Worm (Caenorhabditis elegans): ENCODE measurements around the gene R53.8.
"Not testable (repeated sequence)": the region's sequence is repeated elsewhere in the genome, so short reads cannot be mapped to it uniquely, and the experiment has no call there.

The R53.8 gene

DNA sequence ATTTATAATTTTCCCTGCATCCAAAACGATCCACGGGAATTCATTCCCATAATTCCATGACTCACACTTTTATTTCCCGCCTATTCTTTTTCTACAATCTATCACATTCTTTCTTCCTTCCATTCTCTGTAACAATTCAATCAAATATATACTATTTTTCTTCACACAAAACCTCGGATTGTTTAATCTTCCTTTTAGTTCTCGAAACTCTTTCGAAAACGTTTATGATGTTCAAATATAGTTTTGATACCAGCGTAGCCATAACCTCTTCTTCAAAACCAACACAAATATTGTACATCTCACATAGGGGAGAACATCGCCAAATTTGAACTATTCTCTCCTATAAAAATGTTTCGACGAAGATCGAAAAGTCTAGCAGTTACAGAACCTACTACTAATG, 14.3 kb downstream of the R53.8 start, which contains the start of gene lec-3:
lec-3 (plus strand) TSS at position 301 of the 400 bp plus-strand sequence.
- no peak for TF ChIP-seq unc-62 (GFP tag; optimal IDR thresholded peaks at IDR 0.05)

DNA sequence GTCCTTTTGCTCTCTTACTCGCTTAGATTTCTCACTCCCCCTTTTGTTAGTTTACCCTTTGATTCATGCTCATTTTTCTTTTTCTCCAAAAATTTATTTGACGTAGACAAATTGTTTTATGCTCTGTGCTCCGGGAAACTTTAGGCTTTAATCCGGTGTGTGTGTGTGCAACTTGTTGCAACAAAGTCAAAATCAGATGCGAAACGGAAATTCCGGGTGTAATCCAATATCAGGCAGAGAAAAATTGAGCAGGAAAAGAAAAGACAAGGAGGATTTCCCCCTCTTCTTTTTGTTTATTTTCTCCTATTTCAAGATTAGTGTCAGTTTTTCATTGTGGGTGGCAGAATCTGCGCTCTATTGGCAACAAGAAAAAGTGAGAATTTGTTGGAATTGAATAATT, 16.0 kb downstream of the R53.8 start:
- no peak for TF ChIP-seq unc-62 (GFP tag; optimal IDR thresholded peaks at IDR 0.05)

DNA sequence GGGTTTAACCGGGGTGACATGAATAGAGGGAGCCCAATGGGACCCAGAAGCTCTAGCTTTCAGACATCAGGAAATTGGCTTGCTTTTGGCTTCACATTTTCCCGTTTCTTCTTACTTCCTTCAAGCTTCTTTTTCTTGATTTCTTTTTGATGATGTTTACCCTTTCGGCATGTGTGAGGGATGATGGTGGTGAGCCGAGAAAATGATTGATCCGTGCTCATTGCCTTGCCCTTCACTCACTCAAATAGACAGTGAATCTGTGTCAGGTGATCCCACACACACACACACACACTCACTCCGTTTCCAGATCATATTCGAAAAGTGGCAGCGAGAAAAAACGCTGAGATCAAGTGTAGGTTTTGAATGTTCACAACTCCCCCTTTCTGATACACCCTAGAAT, 18.2 kb downstream of the R53.8 start:
- TF ChIP-seq unc-62 (GFP tag; optimal IDR thresholded peaks at IDR 0.05), result no peak

DNA sequence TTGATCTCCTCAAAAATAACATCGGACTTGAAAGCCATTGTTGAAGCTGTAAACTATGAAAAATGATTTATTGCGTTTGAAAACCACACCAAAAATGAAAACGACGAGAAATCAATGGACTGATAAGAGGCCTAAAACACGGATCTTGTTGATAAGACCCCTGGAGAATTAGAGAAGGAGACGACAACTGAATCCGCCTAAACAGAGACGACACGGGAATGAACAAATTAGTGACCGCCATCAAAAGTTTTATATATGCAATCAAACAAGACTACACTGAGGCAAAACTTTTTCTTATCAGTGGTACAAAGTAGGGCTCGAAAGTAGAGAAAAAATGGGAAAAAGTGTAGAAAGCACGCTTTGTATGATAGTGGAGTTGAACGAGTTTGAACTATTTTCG, 24.6 kb downstream of the R53.8 start, which contains the start of gene nlt-1:
nlt-1 (minus strand) TSS at position 78 of the 400 bp plus-strand sequence.
- no peak for TF ChIP-seq unc-62 (GFP tag; optimal IDR thresholded peaks at IDR 0.05)

DNA sequence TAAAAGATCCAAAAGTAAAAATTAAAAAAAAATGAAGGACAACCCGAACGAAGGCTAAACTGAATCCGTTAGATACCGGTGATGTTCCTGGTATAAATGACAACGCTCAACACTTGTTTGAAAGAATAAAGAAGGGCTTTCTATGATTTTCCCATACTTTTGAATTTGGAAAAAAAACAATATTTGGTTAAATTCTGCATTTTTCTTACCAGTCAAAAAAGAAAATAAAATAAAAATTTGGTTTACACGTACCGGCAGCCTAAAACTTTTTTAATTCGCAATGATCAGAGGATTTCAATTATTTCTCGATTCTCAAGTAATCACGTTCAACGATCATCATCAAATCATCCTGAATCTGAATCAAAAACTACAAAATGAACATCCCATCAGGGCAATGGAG, 25.0 kb downstream of the R53.8 start, which contains the start of gene ZK892.3:
ZK892.3 (plus strand) TSS at position 301 of the 400 bp plus-strand sequence.
- TF ChIP-seq unc-62 (GFP tag; optimal IDR thresholded peaks at IDR 0.05), result no peak

DNA sequence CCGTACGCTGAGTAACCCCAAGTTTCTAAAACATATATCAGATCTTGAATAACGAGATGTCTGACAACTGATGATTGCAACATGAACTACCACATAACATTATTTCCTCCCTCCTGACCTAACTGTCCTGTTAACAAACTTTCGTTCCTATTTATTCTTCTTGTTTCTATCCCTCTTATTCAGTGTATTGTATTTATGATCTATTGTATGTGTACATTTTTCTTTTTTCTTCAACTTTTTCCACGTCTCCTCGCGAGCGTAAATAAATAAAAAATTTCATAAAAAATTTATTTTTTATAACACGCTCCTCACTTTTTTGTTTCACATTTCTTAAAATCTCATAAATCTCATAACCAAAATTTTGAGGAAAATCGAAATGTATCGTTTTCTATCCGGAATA, 29.8 kb downstream of the R53.8 start, which contains the start of gene ZK892.4:
ZK892.4 (plus strand) TSS at position 301 of the 400 bp plus-strand sequence.
- TF ChIP-seq unc-62 (GFP tag; optimal IDR thresholded peaks at IDR 0.05), result not testable (repeated sequence)

DNA sequence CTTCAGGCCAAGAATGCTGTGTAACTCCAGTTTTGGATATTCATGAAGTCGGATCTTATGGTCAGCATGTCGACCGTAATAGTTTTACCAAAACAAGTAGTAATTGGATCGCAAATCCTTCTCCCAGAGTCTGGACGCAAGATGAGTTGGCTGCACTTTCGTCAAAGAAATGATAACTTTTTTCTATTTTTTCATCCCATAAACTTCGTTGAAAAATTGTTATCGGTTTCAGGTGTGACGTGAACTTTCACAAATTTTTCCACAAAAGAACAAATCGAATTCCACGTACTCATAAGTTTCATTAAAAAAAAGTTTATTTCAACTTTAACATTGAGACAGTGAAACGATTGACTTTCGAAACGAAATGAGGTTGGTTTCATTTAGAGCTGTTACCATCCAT, 31.4 kb downstream of the R53.8 start, which contains the start of gene ZK892.5:
ZK892.5 (plus strand) TSS at position 301 of the 400 bp plus-strand sequence.
- no peak for TF ChIP-seq unc-62 (GFP tag; optimal IDR thresholded peaks at IDR 0.05)

DNA sequence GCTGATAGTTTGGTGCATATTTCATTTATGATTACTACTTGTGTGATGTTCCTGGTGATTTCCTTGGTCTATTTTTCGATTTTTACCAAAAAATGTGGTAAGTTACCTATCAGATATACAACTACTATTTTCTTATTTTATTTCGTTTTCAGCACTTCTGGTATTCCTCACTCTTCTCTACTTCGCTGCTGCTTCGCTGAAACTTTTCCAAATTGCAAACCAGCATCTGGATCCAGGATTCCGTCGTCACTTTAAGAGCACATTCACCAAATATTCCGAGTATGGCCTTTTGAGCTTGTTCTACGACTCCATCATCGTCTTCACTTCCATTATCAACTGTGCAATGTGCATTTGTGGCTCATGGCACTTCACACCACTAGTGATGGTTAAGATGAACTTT, 32.0 kb downstream of the R53.8 start:
- no peak for TF ChIP-seq unc-62 (GFP tag; optimal IDR thresholded peaks at IDR 0.05)

DNA sequence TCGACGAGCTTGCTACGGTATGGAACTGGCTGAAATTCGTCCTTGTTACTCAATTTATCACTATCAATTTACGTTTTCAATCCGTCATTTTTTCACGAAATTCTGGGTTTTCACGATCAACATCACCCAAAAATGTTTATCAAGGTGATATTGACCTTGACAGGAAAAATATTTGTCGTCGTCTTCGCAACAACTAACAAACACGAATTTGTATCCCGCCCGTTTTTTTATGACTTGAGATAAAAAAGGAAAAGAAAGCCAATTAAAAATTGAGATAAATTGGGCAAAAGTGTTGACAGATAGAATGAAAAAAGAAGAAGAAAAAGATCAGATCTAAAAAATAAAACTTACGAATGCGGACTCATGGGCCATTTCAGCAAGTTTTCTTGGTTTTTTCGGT, 34.4 kb downstream of the R53.8 start:
- no peak for TF ChIP-seq unc-62 (GFP tag; optimal IDR thresholded peaks at IDR 0.05)

DNA sequence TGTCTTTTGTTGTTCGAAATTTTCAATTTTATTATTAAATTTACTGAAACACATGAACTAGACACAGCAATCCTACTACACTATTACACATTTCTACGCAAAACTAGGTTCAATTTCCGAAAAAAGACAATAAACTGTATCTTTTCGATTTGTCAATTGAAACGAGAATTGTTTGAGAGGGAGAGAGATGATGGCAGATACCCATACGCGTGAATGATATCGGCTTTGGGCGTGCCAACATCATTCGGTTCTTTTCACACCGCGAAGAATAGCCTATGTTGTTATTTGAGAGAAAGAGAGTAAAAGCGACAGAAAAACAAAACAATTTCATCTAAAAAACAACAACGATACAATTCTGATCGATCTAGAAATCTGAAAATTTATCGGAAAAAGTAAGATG, 35.2 kb downstream of the R53.8 start:
- no peak for TF ChIP-seq unc-62 (GFP tag; optimal IDR thresholded peaks at IDR 0.05)

DNA sequence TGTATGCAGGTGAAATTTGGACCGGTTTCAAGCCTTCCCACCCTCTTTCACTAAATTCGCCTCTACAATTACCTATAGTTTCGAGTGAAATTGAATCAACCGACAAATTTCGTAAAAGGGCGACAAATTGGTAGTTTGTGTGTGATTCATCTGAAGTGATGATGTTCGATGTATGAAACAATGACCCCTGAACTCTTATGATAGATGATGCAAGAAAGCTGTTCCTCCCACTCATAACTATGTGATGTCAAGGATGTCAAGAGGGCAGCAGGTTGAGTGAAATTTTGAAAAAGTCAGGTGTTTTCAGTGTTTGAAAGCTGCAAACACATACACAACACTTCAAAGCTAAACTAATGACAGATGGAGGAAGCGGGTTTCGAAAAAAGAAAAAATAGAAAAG, 36.0 kb downstream of the R53.8 start:
- TF ChIP-seq unc-62 (GFP tag; optimal IDR thresholded peaks at IDR 0.05), result no peak

DNA sequence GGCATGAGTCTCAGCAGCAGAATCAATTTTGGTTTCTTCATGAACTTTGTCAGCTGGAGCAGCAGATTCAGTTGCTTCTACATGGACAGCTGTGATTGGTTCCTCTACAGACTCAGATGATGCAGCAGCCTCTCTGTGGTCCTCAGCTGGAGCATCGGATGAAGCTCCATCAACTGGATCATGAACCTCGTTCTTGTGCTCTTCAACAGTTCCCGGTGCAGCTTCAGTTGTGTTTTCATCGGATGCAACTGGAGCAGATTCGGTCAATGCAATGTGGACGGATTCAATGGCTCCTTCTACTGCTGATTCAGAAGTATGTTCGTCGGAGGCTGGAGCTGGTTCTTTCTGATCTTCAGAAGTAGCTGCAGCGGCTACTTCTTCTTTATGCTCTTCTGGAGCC, 37.9 kb downstream of the R53.8 start:
- no peak for TF ChIP-seq unc-62 (GFP tag; optimal IDR thresholded peaks at IDR 0.05)

DNA sequence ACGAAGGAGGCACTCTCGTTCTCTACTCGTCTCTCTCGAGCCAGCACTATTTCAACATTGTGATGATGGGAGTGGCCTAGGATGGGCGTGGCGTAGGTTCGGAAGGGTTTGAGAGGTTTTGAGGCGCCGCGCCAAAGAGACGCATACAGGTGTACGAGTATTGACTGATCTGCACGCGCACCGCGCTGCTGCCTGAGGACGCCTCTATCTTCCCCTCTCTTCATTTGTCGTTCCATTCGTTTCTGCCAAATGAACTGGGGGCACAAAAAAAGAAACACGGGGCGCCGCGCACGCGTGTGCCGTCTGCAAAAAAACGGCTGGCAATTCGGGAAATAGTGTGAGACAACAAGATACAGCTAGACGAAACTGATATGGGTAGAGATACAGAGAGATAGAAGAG, 39.5 kb downstream of the R53.8 start, which contains the start of gene lec-2:
lec-2 (minus strand) TSS at position 171 of the 400 bp plus-strand sequence.
- no peak for TF ChIP-seq unc-62 (GFP tag; optimal IDR thresholded peaks at IDR 0.05)

DNA sequence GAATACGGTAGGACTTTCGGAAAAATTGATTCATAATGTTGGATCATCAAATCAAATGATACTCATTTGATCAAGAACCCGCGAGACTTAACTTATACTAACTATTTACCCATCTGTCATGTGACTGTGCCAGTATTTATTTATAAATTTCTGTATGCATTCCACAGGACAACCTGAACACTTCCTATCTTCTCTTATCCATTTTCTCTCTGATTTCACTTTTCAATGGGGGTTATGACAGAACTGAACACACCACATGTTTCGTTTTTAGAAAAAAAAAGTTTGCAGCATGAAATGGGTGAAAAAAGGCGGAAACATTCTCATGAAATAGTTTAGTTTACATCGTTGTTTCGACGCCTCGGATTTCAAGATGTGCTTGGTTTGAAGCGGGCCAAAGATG, 41.0 kb downstream of the R53.8 start:
- TF ChIP-seq unc-62 (GFP tag; optimal IDR thresholded peaks at IDR 0.05), result no peak

DNA sequence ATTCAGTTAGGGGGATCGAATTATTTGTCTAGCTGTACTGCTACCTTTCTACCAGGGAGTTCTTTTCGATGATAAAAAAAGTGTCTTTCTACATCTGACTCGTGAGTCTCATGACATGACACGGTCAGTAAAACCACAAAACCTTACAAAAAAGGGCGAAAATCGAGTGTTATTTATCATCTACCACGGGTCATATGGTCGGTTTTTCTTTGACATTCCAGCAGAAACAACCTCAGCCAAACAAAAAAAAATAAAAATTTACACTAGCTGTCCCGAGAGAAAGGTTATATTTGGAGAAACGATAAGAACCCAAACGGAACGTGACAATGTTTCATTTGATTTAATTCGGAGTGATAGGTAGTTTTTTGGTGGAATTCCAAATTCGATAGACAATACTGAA, 43.2 kb downstream of the R53.8 start:
- no peak for TF ChIP-seq unc-62 (GFP tag; optimal IDR thresholded peaks at IDR 0.05)

DNA sequence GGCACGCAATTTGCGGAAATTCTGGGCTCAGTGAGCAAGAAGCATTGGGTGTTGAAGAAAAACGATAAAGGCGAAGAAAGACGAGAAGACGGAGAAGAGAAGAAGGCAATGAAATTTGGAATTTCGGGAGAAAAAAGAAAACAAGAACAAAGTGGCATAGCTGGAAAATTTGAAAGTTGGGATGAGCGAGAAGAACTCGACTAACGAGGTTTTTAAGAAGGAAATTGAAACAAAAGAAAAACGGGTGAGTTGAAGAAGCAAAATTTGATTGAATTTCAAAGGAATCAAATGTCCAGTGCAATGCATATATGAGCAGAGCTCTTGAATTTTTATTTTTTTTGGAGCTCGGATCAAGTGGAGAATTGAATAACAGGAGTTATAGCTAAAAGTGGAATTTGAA, 45.2 kb downstream of the R53.8 start:
- TF ChIP-seq unc-62 (GFP tag; optimal IDR thresholded peaks at IDR 0.05), result no peak

DNA sequence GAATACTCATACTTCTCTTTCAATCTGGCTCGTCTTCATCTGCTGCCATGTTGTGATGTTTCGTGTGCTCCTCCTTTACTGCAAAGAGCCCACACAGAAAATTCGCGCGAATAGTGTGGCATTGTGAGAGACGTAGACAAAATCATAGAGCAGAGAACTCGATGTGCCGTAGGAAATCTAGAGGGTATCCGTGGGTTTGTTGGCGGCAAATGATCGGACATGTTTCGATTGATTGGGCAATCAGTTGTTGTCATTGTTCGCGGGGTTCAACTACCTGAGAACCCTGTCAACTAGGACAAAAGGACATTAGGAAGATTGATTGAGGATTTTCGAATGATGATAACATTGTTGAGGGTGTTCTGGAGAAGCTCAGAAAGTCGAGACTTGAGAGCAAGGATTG, 48.6 kb downstream of the R53.8 start:
- TF ChIP-seq unc-62 (GFP tag; optimal IDR thresholded peaks at IDR 0.05), result no peak
